Fruit fly (Drosophila melanogaster): ENCODE measurements around the gene CG5953.

The CG5953 gene

DNA sequence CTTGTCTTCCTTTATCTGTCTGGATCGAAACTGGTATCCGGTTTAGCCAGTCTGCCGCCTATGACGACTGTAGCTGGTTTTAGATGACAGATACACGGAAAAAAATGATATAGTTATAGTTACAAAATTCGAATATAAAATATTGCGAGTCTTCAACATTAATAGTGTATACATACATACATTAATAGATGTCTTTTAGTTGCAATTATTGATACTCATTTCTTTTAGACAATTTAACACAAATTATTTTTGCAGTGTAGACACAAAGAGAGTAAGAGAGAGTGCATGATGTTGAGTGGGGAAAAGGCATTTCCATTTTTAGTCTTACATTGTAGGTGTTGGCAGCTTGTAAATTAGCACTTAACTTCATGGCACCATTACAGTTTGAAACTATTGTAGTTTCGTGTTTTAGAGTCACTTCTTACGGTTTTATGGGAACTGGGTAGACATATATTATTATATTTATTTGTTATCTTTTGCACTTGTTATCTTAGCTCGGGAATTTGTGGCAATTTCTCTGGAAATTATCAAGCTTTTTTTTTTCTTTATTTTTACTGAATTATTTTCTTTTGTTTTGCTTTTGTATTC, 37.4 kb downstream of the CG5953 start:
- no peak for TF ChIP-seq CG8478 (optimal IDR thresholded peaks at IDR 0.05)
- TF ChIP-seq CTCF (optimal IDR thresholded peaks at IDR 0.05): no peak

DNA sequence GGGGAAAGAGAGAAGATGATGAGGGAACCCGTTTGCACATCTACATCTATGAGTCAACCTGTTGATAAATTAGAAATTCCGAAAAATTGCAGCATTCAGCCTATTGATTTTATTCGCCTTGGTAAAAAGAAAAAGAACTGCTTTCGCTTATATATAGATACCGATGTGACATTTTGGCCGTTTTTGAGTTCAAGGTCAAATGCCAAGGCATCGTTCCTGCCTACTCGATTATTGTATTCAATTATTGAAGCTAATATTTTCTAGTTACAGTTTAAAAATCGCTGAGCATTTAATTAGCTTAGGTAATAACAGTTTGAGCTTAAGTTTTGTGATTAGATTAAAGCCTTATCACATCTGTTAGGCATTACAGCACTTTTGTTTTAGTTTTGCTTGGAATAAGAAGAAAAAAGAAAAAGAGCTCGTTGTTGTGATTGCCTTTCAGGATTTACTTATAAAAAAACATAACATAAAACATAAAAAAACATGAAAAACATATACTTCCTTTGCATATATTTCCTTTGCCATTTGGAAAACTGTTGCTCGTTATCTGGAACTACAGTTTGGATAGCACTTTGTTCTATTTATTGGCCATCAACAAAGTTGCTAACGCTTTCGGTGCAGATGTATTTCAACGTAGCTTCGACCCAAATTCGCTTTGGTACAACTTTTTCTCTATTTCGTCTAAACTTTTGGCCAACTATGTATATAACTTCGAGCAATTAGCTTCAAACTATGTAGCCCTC, 38.5 kb downstream of the CG5953 start:
- TF ChIP-seq CTCF (optimal IDR thresholded peaks at IDR 0.05): no peak
- TF ChIP-seq CG8478 (optimal IDR thresholded peaks at IDR 0.05): no peak

DNA sequence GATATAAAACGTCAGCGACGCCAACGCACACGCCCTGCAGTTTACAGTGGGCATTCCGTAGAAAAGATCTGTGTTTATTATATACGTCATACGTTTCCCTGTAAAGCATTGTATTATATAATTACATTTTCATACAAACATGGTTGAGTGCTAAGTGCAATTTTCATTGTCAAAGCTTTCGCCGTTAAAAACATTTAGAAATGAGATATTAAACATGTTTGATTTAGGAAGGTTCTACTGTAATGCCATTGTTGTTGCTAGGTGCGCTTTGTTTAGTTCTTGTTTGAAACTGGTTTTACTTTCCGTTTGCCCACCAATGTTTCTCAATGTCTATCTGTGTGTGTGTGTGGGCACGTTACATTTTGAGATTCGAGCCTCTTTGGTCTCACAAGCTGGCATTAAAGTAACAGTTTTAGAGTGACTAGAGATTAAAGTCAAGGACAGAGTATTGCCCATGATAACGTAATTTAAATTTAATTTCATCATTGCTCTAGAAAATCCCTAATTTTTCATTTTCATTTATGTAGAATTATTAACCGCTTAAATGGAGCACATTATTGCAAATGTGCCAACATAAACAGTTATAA, 40.0 kb downstream of the CG5953 start:
- no peak for TF ChIP-seq CTCF (optimal IDR thresholded peaks at IDR 0.05)
- no peak for TF ChIP-seq CG8478 (optimal IDR thresholded peaks at IDR 0.05)

DNA sequence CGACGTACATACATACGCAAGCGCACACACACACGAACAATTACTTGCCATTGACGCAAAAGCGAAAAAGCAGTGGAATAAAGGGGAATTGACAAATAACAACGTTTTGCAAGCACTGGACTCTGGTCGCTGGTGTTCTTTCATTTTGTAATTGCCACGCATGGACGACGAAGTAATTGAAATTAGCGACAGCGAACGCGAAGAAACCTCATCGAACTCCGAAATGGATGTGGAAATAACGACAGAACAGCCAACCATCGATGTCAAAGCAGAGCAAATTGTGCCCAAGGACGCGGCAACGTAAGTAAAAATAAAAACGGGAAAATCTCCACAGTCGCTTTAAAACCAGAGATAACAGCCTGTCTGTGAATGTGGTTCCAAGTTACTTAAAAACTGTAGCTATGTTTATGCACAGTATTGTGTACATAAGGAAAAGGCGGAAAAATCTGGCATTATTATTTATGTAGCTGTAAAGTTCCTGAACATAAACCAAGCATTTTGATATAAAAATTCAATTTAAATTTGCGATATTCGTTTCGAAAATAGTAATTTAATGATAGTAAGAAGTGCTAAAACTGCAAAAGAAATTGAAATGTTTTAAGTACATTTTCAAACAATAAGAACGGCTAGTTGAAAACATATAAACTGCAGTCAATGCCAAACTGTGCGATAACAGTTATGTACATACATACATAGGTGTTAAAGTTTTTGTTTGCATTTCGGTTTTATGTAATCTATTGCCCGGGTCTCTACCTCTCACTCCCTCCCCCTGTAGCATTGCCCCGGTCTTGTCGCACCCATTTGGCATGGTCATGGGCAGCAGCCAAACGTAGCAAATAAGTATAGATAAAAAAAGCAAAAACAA, 40.7 kb downstream of the CG5953 start:
- TF ChIP-seq CTCF (optimal IDR thresholded peaks at IDR 0.05): no peak
- TF ChIP-seq CG8478 (optimal IDR thresholded peaks at IDR 0.05): no peak

DNA sequence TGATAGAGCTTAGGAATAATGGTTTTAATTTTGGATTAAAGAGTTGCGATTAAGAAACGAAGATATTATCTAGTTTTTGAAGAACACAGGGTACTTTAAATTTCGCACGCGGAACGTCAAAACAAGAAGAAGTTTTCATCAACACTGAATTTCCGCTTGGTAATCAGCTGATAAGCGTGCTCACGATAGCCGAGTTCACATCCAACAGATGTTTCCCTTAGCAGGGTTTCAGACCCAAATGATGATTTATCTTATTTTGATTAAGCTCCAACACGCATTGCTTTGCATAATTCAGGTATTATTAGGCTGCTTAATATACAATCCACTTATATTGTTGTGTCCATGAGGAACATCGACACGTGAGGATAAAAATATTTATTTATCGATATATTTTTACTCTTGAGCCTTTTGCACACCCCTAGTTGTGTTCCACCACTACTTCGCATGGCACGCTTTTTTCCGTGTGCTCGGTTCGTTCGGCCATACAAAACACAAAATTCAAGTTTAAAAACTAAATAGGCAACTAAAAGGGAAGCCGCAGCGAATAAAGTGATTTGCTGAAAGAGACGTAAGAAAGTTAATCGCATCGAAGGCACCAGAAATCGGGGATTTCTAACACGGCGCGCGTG, 41.4 kb downstream of the CG5953 start, which contains the start of gene Tpr2:
Gene Tpr2 (plus strand): TSS at position 418 of the 629 bp plus-strand sequence.
- TF ChIP-seq CTCF (optimal IDR thresholded peaks at IDR 0.05) (peak; percentile 42 to 43), CG8478 (optimal IDR thresholded peaks at IDR 0.05) (no peak)

DNA sequence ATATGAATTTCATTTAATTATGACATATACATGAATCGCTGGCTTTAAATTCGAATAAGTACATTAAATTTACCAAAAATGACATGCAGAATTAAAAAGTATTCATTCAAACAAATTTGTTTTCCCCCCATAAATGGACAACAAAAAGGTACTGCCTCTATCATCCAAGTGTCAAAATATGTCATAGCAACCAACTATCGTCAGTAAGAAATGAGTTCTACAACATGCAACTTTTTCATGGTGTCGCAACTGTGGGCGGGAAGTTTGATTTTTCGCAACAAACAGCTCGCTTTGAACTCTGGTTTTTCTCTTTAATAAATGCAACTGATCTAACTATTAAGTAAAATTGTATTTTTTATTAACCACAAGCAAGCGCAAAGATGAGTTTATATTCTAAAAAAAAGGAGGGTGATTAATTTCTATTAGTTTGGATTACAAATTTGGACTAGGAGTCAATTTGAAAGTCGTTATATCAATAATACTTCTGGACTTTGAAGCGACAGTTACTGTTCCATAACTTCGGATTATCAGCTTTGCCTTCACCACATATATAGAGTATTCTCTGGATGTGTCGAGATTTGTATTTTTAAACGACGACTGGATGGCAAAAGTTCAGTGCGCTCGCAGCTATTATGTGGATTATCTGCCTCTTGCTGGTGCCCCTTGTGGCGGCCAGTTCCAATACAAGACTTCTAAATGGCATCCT, 45.0 kb downstream of the CG5953 start, which contains the start of gene Nepl8:
Gene Nepl8 (plus strand): TSS at position 578 of the 706 bp plus-strand sequence.
- peak; percentile 32 to 52 for TF ChIP-seq CTCF (optimal IDR thresholded peaks at IDR 0.05)
- TF ChIP-seq CG8478 (optimal IDR thresholded peaks at IDR 0.05): no peak

DNA sequence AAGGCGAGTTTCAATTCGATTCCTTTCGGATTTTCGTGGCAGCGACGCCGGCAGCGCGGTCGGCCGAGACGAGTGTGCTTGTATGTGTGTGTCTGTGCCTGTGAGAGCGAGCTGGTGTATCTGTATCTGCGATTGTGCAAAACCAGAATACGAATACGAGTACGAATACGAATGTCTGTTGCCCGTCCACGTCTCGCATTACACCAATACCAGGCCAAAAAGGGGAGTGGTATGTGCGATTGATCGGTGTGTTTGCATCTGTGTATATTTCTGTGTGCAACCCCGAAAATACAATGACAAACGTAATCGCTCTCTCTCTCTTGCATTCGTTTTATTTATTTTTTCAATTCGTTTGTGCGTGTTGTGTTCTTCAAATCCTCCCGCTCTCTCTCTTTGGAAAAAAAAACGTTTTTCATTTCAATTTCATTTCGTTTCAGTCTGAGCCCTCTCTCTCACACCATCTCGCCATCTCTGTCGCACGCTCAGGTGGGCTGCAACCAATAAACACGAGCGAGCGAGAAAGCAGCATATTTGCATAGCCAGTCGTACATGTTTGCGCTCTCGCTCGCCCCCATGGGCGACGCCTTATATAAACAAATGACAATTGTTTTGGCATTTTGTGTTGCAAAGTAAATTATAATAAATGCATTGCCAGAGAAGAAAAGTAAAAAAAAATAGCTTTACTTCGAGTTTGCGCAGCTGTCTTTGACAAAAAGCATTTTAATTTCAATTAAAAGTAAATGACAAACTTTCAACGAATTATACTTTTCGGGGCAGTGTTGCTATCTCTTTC, 46.5 kb downstream of the CG5953 start:
- TF ChIP-seq CTCF (optimal IDR thresholded peaks at IDR 0.05): peak in 1 of 2 experiments; percentile 33
- TF ChIP-seq CG8478 (optimal IDR thresholded peaks at IDR 0.05): peak; percentile 61

DNA sequence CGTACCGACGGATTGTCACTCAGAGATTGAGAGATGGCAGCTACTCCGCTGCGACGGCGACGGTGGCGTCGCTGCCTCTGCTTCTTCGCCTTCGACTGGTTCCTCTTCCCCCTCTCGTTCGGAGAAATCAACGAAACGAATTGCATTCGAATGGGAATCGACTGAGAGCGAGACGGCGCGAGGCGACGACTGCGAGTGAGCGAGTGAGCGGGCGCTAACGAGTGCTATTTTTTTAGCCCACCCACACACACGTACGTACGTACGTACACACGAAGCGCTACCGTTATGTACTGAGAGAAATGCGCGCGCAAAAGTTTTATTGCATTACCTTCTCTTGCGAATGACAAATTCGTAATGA, 47.1 kb downstream of the CG5953 start, which contains the start of gene dac:
Gene dac (minus strand): TSS at position 356 of the 358 bp plus-strand sequence.
- TF ChIP-seq CG8478 (optimal IDR thresholded peaks at IDR 0.05): no peak
- TF ChIP-seq CTCF (optimal IDR thresholded peaks at IDR 0.05): no peak

DNA sequence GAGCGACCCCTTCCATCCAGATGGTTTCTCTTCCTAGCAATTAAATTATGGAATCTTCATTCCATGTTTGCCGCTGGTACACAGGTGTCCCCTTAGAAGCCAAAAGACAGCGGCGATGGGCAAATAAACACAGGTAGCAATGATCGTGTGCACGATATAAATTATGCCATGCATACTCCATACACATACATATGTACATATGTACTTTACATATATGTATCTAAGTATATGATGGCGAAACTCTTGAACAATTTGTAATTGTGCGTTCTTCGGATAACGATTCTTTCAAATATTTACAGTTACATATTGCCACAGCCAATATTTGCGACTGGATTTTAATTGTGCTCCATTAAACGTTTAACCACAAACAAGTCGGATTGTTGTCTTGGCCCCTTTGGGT, 56.2 kb downstream of the CG5953 start:
- no peak for TF ChIP-seq CTCF (optimal IDR thresholded peaks at IDR 0.05)
- TF ChIP-seq CG8478 (optimal IDR thresholded peaks at IDR 0.05): no peak

DNA sequence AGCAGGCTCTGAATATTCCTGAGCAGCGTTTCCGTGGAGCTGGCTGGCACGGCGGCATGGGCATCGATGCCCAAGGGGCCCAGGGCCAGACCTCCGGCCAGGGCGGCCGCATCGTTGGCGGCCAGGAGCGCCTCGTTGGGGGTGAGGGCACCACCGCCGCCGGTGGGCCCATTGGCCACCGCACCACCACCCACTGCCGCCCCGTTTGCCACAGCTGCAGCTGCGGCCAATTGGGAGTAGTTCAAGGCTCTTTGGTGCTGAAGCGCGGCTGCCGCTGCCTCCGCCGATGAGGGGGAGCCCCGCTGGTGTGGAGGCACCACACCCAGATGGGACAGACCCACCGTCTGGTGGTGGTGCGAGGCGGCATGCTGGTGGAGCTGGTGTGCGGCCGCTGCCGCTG, 60.5 kb downstream of the CG5953 start:
- no peak for TF ChIP-seq CTCF (optimal IDR thresholded peaks at IDR 0.05)
- no peak for TF ChIP-seq CG8478 (optimal IDR thresholded peaks at IDR 0.05)

DNA sequence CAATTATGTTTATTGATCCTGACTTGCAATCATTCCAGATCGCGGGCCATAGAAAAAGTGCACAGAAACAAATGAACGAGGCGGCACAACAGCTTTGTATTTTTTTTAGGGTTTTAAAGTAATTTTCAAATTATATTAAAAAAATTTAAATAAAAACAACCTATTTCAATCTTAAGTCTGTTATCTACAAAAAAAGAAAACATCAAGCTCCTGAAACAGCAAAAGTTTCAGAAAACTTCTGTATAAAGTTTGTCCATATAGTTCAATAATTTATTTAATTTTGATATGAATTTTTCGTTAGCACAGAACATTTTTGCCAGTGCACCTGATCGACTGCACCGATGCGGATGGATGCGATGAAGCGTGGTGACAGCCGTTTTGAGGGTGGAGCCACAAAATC, 62.9 kb downstream of the CG5953 start:
- TF ChIP-seq CTCF (optimal IDR thresholded peaks at IDR 0.05) (no peak), CG8478 (optimal IDR thresholded peaks at IDR 0.05) (no peak)

DNA sequence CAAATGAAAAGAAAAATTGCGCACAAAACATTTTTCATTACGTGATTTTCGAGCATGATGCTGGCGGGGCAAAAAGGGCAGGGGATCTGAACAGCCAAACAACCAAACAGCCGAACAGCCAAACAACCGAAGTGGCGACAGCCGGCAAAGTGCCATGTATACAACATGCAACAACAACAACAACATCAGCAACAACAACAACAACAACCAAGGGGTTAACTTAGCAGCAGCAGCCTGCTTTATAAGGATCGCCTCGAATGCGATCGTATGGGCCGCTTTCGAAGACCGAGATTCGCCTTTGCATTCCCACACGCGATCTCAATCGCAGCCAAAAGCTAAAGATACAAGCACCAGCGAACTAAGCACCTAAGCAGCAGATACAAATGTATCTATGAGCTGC, 69.0 kb downstream of the CG5953 start:
- TF ChIP-seq CG8478 (optimal IDR thresholded peaks at IDR 0.05) (no peak), CTCF (optimal IDR thresholded peaks at IDR 0.05) (no peak)

DNA sequence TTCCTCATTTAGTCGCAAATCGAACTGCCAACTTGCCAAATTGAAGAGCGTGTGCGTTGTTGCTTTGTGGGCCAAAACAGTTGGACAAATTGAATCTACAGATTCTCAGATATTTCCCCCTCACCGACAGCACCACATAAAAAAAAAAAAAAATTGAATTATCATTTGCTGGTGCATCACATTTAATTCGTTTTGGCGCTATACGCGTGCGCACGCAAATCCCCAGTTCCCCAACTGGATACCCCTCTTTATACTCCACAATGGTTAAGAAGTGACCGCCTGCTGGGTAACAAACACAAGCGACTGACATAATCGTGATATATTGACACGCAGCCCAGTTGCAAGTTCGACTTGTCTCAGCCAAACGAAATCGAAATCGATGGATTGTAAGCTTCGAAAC, 74.3 kb downstream of the CG5953 start:
- no peak for TF ChIP-seq CG8478 (optimal IDR thresholded peaks at IDR 0.05)
- no peak for TF ChIP-seq CTCF (optimal IDR thresholded peaks at IDR 0.05)

Data from S2 (cell line).